Worm (Caenorhabditis elegans): ENCODE results near the gene F39H12.3.

ce11 chrX:810694-811093, 30.6 kb downstream of the F39H12.3 start, which contains the start of gene F25E2.2:
- TF ChIP-seq T22C8.4 (GFP tag; IDR thresholded peaks at IDR 0.05) (no peak), flt-1 (GFP tag; IDR thresholded peaks at IDR 0.05) (no peak), klf-2 (GFP tag; conservative IDR thresholded peaks at IDR 0.05) (no peak), med-1 (GFP tag; optimal IDR thresholded peaks at IDR 0.05; ENCODE audit: insufficient read depth) (no peak)
